Worm (Caenorhabditis elegans) whole organism, mixed stage, embryonic: ENCODE measurements around the gene R05G6.5.

Experiments used
- bed-3 ChIP-seq: fragments of 200-800 bp; sonication (Bioruptor generic); optimal IDR thresholded peaks from 3 replicates; lab custom pipeline; 2018; ENCODE audit warnings: mild to moderate bottlenecking, missing genetic modification characterization, moderate library complexity, missing compliant biosample characterization
- blmp-1 ChIP-seq: fragments of 150-350 bp; optimal IDR thresholded peaks from 2 replicates; lab custom pipeline; 2014; ENCODE audit warnings: missing biosample characterization, missing genetic modification characterization
- ceh-39 ChIP-seq: fragments of 150-350 bp; optimal IDR thresholded peaks from 2 replicates; lab custom pipeline; 2014; ENCODE audit warnings: missing biosample characterization, missing genetic modification characterization
- ceh-43 ChIP-seq: fragments of 200-800 bp; sonication (Bioruptor generic); optimal IDR thresholded peaks from 2 replicates; lab custom pipeline; 2018; ENCODE audit warnings: mild to moderate bottlenecking, missing genetic modification characterization, moderate library complexity, missing compliant biosample characterization
- ceh-83 ChIP-seq: fragments of 200-800 bp; sonication (Bioruptor generic); optimal IDR thresholded peaks from 2 replicates; lab custom pipeline; 2018; ENCODE audit warnings: mild to moderate bottlenecking, missing genetic modification characterization, missing compliant biosample characterization
- ces-1 ChIP-seq: fragments of 150-350 bp; optimal IDR thresholded peaks from 2 replicates; lab custom pipeline; 2014; ENCODE audit warnings: missing biosample characterization, missing genetic modification reagents, missing genetic modification characterization
- drap-1 ChIP-seq: fragments of 200-800 bp; sonication (Bioruptor generic); optimal IDR thresholded peaks from 3 replicates; lab custom pipeline; 2018; ENCODE audit warnings: mild to moderate bottlenecking, missing genetic modification characterization, missing compliant biosample characterization
- elt-1 ChIP-seq: sonication (generic microtip); optimal IDR thresholded peaks from 2 replicates; lab custom pipeline; 2017; ENCODE audit warnings: missing genetic modification characterization, mild to moderate bottlenecking, missing compliant biosample characterization, antibody characterized with exemption, moderate library complexity, borderline replicate concordance; ENCODE audit not compliant: insufficient read depth
- elt-3 ChIP-seq: fragments of 150-350 bp; optimal IDR thresholded peaks from 2 replicates; lab custom pipeline; 2014; ENCODE audit warnings: missing biosample characterization, missing genetic modification characterization
- flh-1 ChIP-seq: fragments of 200-800 bp; sonication (Bioruptor generic); optimal IDR thresholded peaks from 2 replicates; lab custom pipeline; 2018; ENCODE audit warnings: mild to moderate bottlenecking, missing genetic modification characterization, moderate library complexity, missing compliant biosample characterization
- ham-2 ChIP-seq: fragments of 200-800 bp; sonication (Bioruptor generic); optimal IDR thresholded peaks from 2 replicates; lab custom pipeline; 2018; ENCODE audit warnings: mild to moderate bottlenecking, missing genetic modification characterization, missing compliant biosample characterization
- hlh-1 ChIP-seq: fragments of 150-350 bp; optimal IDR thresholded peaks from 2 replicates; lab custom pipeline; 2014; ENCODE audit warnings: missing biosample characterization, missing genetic modification reagents, missing genetic modification characterization
- lin-13 ChIP-seq: fragments of 150-350 bp; optimal IDR thresholded peaks from 2 replicates; lab custom pipeline; 2014; ENCODE audit warnings: missing biosample characterization, missing genetic modification characterization
- lin-32 ChIP-seq: fragments of 200-800 bp; sonication (Bioruptor generic); optimal IDR thresholded peaks from 2 replicates; lab custom pipeline; 2018; ENCODE audit warnings: mild to moderate bottlenecking, missing genetic modification characterization, missing compliant biosample characterization
- lsy-2 ChIP-seq: fragments of 150-350 bp; optimal IDR thresholded peaks from 2 replicates; lab custom pipeline; 2014; ENCODE audit warnings: missing biosample characterization, missing genetic modification characterization
- mep-1 ChIP-seq: fragments of 150-350 bp; optimal IDR thresholded peaks from 2 replicates; lab custom pipeline; 2017; ENCODE audit warnings: missing biosample characterization, missing genetic modification reagents, missing genetic modification characterization, inconsistent platforms
- mls-2 ChIP-seq: sonication (generic microtip); optimal IDR thresholded peaks from 2 replicates; lab custom pipeline; 2016; ENCODE audit warnings: mild to moderate bottlenecking, missing genetic modification characterization, moderate library complexity, missing compliant biosample characterization
- nhr-12 ChIP-seq: fragments of 150-350 bp; optimal IDR thresholded peaks from 2 replicates; lab custom pipeline; 2014; ENCODE audit warnings: missing biosample characterization, missing genetic modification characterization
- nhr-2 ChIP-seq: fragments of 150-350 bp; optimal IDR thresholded peaks from 2 replicates; lab custom pipeline; 2014; ENCODE audit warnings: missing biosample characterization, missing genetic modification characterization
- nhr-237 ChIP-seq: fragments of 150-350 bp; optimal IDR thresholded peaks from 2 replicates; lab custom pipeline; 2014; ENCODE audit warnings: missing biosample characterization, missing genetic modification characterization
- nhr-28 ChIP-seq: fragments of 150-350 bp; optimal IDR thresholded peaks from 2 replicates; lab custom pipeline; 2014; ENCODE audit warnings: missing biosample characterization, missing genetic modification characterization
- nhr-76 ChIP-seq: sonication (generic microtip); optimal IDR thresholded peaks from 2 replicates; lab custom pipeline; 2017; ENCODE audit warnings: missing biosample characterization, missing genetic modification characterization
- pha-4 ChIP-seq: fragments of 150-350 bp; optimal IDR thresholded peaks from 2 replicates; lab custom pipeline; 2018; ENCODE audit warnings: missing biosample characterization, missing genetic modification reagents, missing genetic modification characterization
- sem-2 ChIP-seq: fragments of 200-800 bp; sonication (Bioruptor generic); optimal IDR thresholded peaks from 2 replicates; lab custom pipeline; 2018; ENCODE audit warnings: mild to moderate bottlenecking, missing genetic modification characterization, missing compliant biosample characterization
- sptf-1 ChIP-seq: sonication (generic microtip); optimal IDR thresholded peaks from 2 replicates; lab custom pipeline; 2017; ENCODE audit warnings: mild to moderate bottlenecking, missing genetic modification characterization, moderate library complexity, missing compliant biosample characterization
- tbx-8 ChIP-seq: fragments of 200-800 bp; sonication (Bioruptor generic); optimal IDR thresholded peaks from 2 replicates; lab custom pipeline; 2018; ENCODE audit warnings: mild to moderate bottlenecking, missing genetic modification characterization, moderate library complexity, missing compliant biosample characterization
- unc-120 ChIP-seq: sonication (generic microtip); optimal IDR thresholded peaks from 2 replicates; lab custom pipeline; 2017; ENCODE audit warnings: missing genetic modification characterization, missing compliant biosample characterization; ENCODE audit not compliant: poor library complexity, severe bottlenecking
- unc-39 ChIP-seq: fragments of 150-350 bp; optimal IDR thresholded peaks from 2 replicates; lab custom pipeline; 2014; ENCODE audit warnings: missing biosample characterization, missing genetic modification characterization
- unc-62 ChIP-seq: fragments of 150-350 bp; optimal IDR thresholded peaks from 2 replicates; lab custom pipeline; 2014; ENCODE audit warnings: missing biosample characterization, missing genetic modification reagents, missing genetic modification characterization
- zip-8 ChIP-seq: fragments of 150-350 bp; optimal IDR thresholded peaks from 2 replicates; lab custom pipeline; 2014; ENCODE audit warnings: missing biosample characterization, missing genetic modification characterization

R05G6.5 gene

DNA sequence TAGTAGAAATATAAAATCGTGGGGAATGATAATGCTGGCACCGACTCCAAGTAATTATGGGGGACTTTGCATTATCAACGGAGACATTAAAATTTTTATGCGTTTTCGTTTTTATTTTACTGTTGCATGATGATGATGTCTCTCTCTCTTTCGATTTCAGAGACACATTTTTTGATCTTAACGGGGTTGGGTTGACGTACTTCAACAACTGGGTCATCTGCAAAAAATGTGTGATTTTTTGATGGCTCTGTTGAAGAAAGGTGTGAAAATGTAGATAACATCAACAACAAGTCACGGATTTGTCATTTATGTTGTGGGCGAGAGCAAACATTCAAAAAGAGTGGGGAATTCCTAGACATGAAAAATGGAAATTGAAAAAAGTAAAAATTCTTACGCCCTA is 6.8 kb upstream of the R05G6.5 start, which contains the start of gene F55G1.15:
Gene F55G1.15, minus strand, starts transcription at position 101 of the 400 bp plus-strand sequence.
- TF ChIP-seq nhr-237 (tag; lab: Kevin White, UChicago) (no peak), ceh-39 (tag; lab: Kevin White, UChicago) (no peak), sem-2 (no peak), blmp-1 (tag; lab: Kevin White, UChicago) (no peak), nhr-76 (tag; lab: Kevin White, UChicago) (no peak), bed-3 (GFP tag; lab: Kevin White, UChicago) (no peak), mep-1 (no peak), flh-1 (GFP tag; lab: Kevin White, UChicago) (no peak), ceh-43 (no peak), unc-62 (GFP tag; lab: Kevin White, UChicago) (no peak), lin-13 (tag; lab: Kevin White, UChicago) (no peak), ham-2 (GFP tag; lab: Kevin White, UChicago) (no peak), nhr-2 (tag; lab: Kevin White, UChicago) (no peak)
- TF ChIP-seq, all 35 proteins: peak for 0

DNA sequence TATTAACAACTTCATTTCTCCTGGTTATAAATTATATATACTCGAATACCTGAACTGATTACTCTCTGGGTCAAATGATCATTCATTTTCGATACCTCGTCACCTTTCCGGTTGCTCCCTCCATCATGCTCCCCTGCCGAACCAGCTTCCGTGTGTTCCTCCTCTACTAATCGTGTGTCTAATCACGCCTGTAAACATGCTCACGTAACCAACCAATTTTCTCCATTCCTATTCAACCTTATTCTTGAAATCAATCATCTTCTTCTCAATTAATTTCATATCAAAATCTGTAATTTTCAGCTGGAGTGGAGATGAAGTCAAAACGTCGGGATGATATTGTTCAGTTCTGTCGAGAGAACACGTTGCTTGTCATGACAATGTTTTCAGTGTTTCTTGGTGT is 4.8 kb upstream of the R05G6.5 start, which contains the start of gene glt-6:
Gene glt-6, plus strand, starts transcription at position 301 of the 400 bp plus-strand sequence.
- no peak for TF ChIP-seq elt-3 (tag; lab: Kevin White, UChicago)
- TF ChIP-seq nhr-12 (tag; lab: Kevin White, UChicago): no peak
- no peak for TF ChIP-seq lin-32 (GFP tag; lab: Kevin White, UChicago)
- TF ChIP-seq nhr-28 (tag; lab: Kevin White, UChicago): no peak
- no peak for TF ChIP-seq lsy-2 (tag; lab: Kevin White, UChicago)
- TF ChIP-seq nhr-237 (tag; lab: Kevin White, UChicago): no peak
- no peak for TF ChIP-seq unc-39
- TF ChIP-seq elt-1 (tag; lab: Kevin White, UChicago): no peak
- TF ChIP-seq pha-4 (tag; lab: Kevin White, UChicago): no peak
- no peak for TF ChIP-seq unc-120
- TF ChIP-seq ceh-83 (GFP tag; lab: Kevin White, UChicago): no peak
- no peak for TF ChIP-seq hlh-1
- TF ChIP-seq ces-1 (GFP tag; lab: Kevin White, UChicago): no peak
- no peak for TF ChIP-seq nhr-2 (tag; lab: Kevin White, UChicago)

ce11 chrIV:7505866-7506488 is 2.2 kb upstream of the R05G6.5 start:
- TF ChIP-seq nhr-76 (tag; lab: Kevin White, UChicago) (no peak), unc-62 (GFP tag; lab: Kevin White, UChicago) (no peak), sptf-1 (no peak), ceh-83 (GFP tag; lab: Kevin White, UChicago) (no peak), blmp-1 (tag; lab: Kevin White, UChicago) (no peak), elt-3 (tag; lab: Kevin White, UChicago) (no peak), unc-39 (no peak), lsy-2 (tag; lab: Kevin White, UChicago) (no peak), ceh-39 (tag; lab: Kevin White, UChicago) (no peak), nhr-28 (tag; lab: Kevin White, UChicago) (no peak)

- TF ChIP-seq tbx-8 (GFP tag; lab: Kevin White, UChicago): no peak
Measured at ce11 chrIV:7506711-7507110, 1.5 kb upstream of the R05G6.5 start.

ce11 chrIV:7507305-7507704 is 862 bp upstream of the R05G6.5 start:
- TF ChIP-seq sem-2: no peak
- TF ChIP-seq flh-1 (GFP tag; lab: Kevin White, UChicago): no peak
- TF ChIP-seq drap-1 (GFP tag; lab: Kevin White, UChicago): no peak
- no peak for TF ChIP-seq nhr-237 (tag; lab: Kevin White, UChicago)
- TF ChIP-seq ceh-83 (GFP tag; lab: Kevin White, UChicago): no peak
- TF ChIP-seq unc-39: no peak
- TF ChIP-seq lin-32 (GFP tag; lab: Kevin White, UChicago): no peak
- TF ChIP-seq blmp-1 (tag; lab: Kevin White, UChicago): no peak
- TF ChIP-seq tbx-8 (GFP tag; lab: Kevin White, UChicago): no peak
- no peak for TF ChIP-seq mep-1
- no peak for TF ChIP-seq lsy-2 (tag; lab: Kevin White, UChicago)
- TF ChIP-seq nhr-12 (tag; lab: Kevin White, UChicago): no peak
- TF ChIP-seq mls-2: no peak
- TF ChIP-seq elt-1 (tag; lab: Kevin White, UChicago): no peak
- no peak for TF ChIP-seq pha-4 (tag; lab: Kevin White, UChicago)
- no peak for TF ChIP-seq ceh-39 (tag; lab: Kevin White, UChicago)
- no peak for TF ChIP-seq zip-8 (tag; lab: Kevin White, UChicago)
